Fruit fly (Drosophila melanogaster): ENCODE data around the gene dnk.
A peak's percentile ranks its signal among the peaks of the same experiment; 100 is the strongest.

dnk gene

DNA sequence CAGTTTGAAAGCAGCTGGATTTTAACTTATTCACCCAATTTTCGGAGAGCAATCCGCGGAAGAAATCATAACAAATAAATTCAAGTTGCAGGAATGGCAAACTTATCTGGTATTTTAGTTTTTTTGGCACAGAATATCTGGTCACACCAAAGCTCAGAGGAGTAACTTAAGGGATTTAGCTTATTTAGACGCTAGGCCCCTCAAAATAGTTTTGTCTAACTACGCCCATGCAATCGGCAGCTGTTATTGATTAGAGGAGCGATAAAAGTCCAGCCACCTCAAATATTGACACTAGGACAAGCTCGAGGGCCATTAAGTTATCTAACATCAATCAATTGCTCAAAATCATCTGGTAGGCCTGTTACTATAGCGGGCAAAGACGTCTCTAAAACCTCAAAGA lies 48.0 kb downstream of the dnk start, which contains the start of the genes GatA and P5cr (continued):
- TF ChIP-seq HLH3B (GFP tag; IDR thresholded peaks at IDR 0.05) (peak; percentile 64), CG12299 (tag; optimal IDR thresholded peaks at IDR 0.05) (peak; percentile 58), gt (GFP tag; IDR thresholded peaks at IDR 0.05) (peak; percentile 42; the same call in 1 of the 2 replicates), CG1832 (GFP tag; optimal IDR thresholded peaks at IDR 0.05) (no peak), CG2712 (tag; optimal IDR thresholded peaks at IDR 0.05) (peak; percentile 35), CG1603 (tag; optimal IDR thresholded peaks at IDR 0.05) (peak; percentile 79), Oaz (GFP tag; IDR thresholded peaks at IDR 0.05) (peak; percentile 47; the same call in 1 of the 2 replicates), ro (GFP tag; IDR thresholded peaks at IDR 0.05) (no peak), btn (GFP tag; optimal IDR thresholded peaks at IDR 0.05) (no peak), Meics (GFP tag; optimal IDR thresholded peaks at IDR 0.05) (peak; percentile 88)

DNA sequence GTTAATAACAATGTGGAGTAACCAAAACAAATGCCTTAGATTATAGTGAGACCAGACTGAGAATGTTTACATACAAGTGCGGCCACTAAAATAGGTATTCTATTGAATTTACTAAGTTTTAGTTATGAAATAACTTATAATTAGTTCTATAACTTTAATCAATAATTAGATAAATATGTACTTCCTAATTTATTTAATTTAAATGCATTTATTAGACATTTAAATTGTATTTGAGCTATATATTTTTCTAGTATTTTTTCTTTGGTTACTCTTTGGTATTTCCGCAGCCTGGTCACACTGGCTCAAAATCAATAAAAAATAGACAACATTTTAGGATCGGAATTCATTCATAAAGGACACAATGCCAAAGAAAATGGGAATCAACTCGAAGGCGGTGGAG lies 50.4 kb downstream of the dnk start, which contains the start of the genes Prp18 and CG6013:
Prp18 (minus strand) TSS at position 62 of the 400 bp plus-strand sequence.
CG6013 (plus strand) TSS at position 294 of the 400 bp plus-strand sequence.
- peak; percentile 3 for TF ChIP-seq CG18619 (GFP tag; optimal IDR thresholded peaks at IDR 0.05)
- peak; percentile 63 for TF ChIP-seq fd3F (GFP tag; optimal IDR thresholded peaks at IDR 0.05)
- TF ChIP-seq schlank (tag; optimal IDR thresholded peaks at IDR 0.05) = no peak
- TF ChIP-seq Med (GFP tag) = peak; percentile 57
- TF ChIP-seq CG16863 (GFP tag; optimal IDR thresholded peaks at IDR 0.05) = no peak
- no peak for TF ChIP-seq eve (GFP tag; optimal IDR thresholded peaks at IDR 0.05)
- TF ChIP-seq CG2116 (GFP tag; optimal IDR thresholded peaks at IDR 0.05) = peak; percentile 40
- no peak for TF ChIP-seq CG7987 (GFP tag; optimal IDR thresholded peaks at IDR 0.05)
- TF ChIP-seq Aef1 (GFP tag; IDR thresholded peaks at IDR 0.05) = no peak
- TF ChIP-seq fu2 (GFP tag; optimal IDR thresholded peaks at IDR 0.05) = no peak
- TF ChIP-seq CG12299 (tag; optimal IDR thresholded peaks at IDR 0.05) = peak; percentile 53
- no peak for TF ChIP-seq Hsf (GFP tag; optimal IDR thresholded peaks at IDR 0.05)
- TF ChIP-seq zfh2 (GFP tag; optimal IDR thresholded peaks at IDR 0.05) = no peak
- peak; percentile 44 for TF ChIP-seq Hmr (GFP tag; optimal IDR thresholded peaks at IDR 0.05)
- no peak for TF ChIP-seq CG4360 (GFP tag; IDR thresholded peaks at IDR 0.05)
- no peak for TF ChIP-seq CG11456 (GFP tag; IDR thresholded peaks at IDR 0.05)
- peak; percentile 67 for TF ChIP-seq CG9932 (GFP tag; IDR thresholded peaks at IDR 0.05)
- no peak for TF ChIP-seq Nf-YA (GFP tag; IDR thresholded peaks at IDR 0.05)
- peak; percentile 97 for TF ChIP-seq CG11696 (GFP tag; IDR thresholded peaks at IDR 0.05)
- peak; percentile 23; the same call in 1 of the 2 replicates for TF ChIP-seq CG13287 (GFP tag; IDR thresholded peaks at IDR 0.05; ENCODE audit: partially characterized antibody)
- TF ChIP-seq Nf-YC (tag; optimal IDR thresholded peaks at IDR 0.05) = peak; percentile 66
- TF ChIP-seq CG1792 (GFP tag; optimal IDR thresholded peaks at IDR 0.05) = no peak
- no peak for TF ChIP-seq CG31365 (tag; optimal IDR thresholded peaks at IDR 0.05)
- TF ChIP-seq CG1832 (GFP tag; optimal IDR thresholded peaks at IDR 0.05) = no peak
- TF ChIP-seq bab2 (GFP tag; optimal IDR thresholded peaks at IDR 0.05) = no peak
- peak; percentile 78 for TF ChIP-seq PHDP (tag; optimal IDR thresholded peaks at IDR 0.05)
- TF ChIP-seq CG15696 (tag; optimal IDR thresholded peaks at IDR 0.05) = peak; percentile 76
- no peak for TF ChIP-seq en (GFP tag; optimal IDR thresholded peaks at IDR 0.05)
- no peak for TF ChIP-seq ab (GFP tag; optimal IDR thresholded peaks at IDR 0.05)
- no peak for TF ChIP-seq HLH54F (GFP tag; optimal IDR thresholded peaks at IDR 0.05)
- no peak for TF ChIP-seq Mad (GFP tag; optimal IDR thresholded peaks at IDR 0.05)
- TF ChIP-seq CG6791 (GFP tag; IDR thresholded peaks at IDR 0.05; ENCODE audit: partially characterized antibody) = no peak
- no peak for TF ChIP-seq sc (optimal IDR thresholded peaks at IDR 0.05)
- TF ChIP-seq sc (GFP tag; optimal IDR thresholded peaks at IDR 0.05) = no peak
- peak; percentile 46 for TF ChIP-seq tin (GFP tag; optimal IDR thresholded peaks at IDR 0.05)
- no peak for TF ChIP-seq dati (GFP tag; IDR thresholded peaks at IDR 0.05)
- peak; percentile 79 for TF ChIP-seq CoRest (tag; optimal IDR thresholded peaks at IDR 0.05)
- no peak for TF ChIP-seq CG32767 (GFP tag; IDR thresholded peaks at IDR 0.05)
- no peak for TF ChIP-seq CG10959 (GFP tag; IDR thresholded peaks at IDR 0.05)
- peak; percentile 29; the same call in 1 of the 2 replicates for TF ChIP-seq Ada2b (GFP tag; IDR thresholded peaks at IDR 0.05)
- TF ChIP-seq Myb (GFP tag; optimal IDR thresholded peaks at IDR 0.05) = no peak
- no peak for TF ChIP-seq jigr1 (GFP tag; IDR thresholded peaks at IDR 0.05)
- TF ChIP-seq abd-A (tag; optimal IDR thresholded peaks at IDR 0.05) = no peak

Data from whole organism, embryonic.